Fruit fly (Drosophila melanogaster): ENCODE measurements around the gene Mtr4.
A peak's percentile ranks its signal among the peaks of the same experiment; 100 is the strongest.

The Mtr4 gene

dm6 chr2L:15746600-15747393 lies 5.3 kb upstream of the Mtr4 start (continued):
- peak; percentile 74 for TF ChIP-seq Ada2b (GFP tag; IDR thresholded peaks at IDR 0.05)
- TF ChIP-seq phol (tag; optimal IDR thresholded peaks at IDR 0.05): peak; percentile 96
- no peak for TF ChIP-seq eyg (GFP tag; optimal IDR thresholded peaks at IDR 0.05)
- TF ChIP-seq sug (tag; optimal IDR thresholded peaks at IDR 0.05): peak; percentile 92
- no peak for TF ChIP-seq CG9876 (GFP tag; optimal IDR thresholded peaks at IDR 0.05)
- TF ChIP-seq CG4424 (GFP tag; optimal IDR thresholded peaks at IDR 0.05): peak; percentile 93
- peak; percentile 54; the same call in 1 of the 2 replicates for TF ChIP-seq E2f2 (GFP tag; IDR thresholded peaks at IDR 0.05)
- TF ChIP-seq Vsx1 (GFP tag; optimal IDR thresholded peaks at IDR 0.05): peak; percentile 79
- no peak for TF ChIP-seq D (optimal IDR thresholded peaks at IDR 0.05)
- peak; percentile 93 for TF ChIP-seq D (GFP tag; optimal IDR thresholded peaks at IDR 0.05)
- TF ChIP-seq CG9437 (GFP tag; optimal IDR thresholded peaks at IDR 0.05): peak; percentile 95
- no peak for TF ChIP-seq Doc2 (GFP tag; IDR thresholded peaks at IDR 0.05)
- TF ChIP-seq fu2 (GFP tag; optimal IDR thresholded peaks at IDR 0.05): peak; percentile 4
- TF ChIP-seq CG15479 (GFP tag; optimal IDR thresholded peaks at IDR 0.05): no peak
- TF ChIP-seq bbx (GFP tag; IDR thresholded peaks at IDR 0.05; ENCODE audit: partially characterized antibody): peak; percentile 29
- TF ChIP-seq grn (GFP tag; optimal IDR thresholded peaks at IDR 0.05): no peak
- no peak for TF ChIP-seq CG2129 (GFP tag; IDR thresholded peaks at IDR 0.05; ENCODE audit: partially characterized antibody)
- peak; percentile 95 for TF ChIP-seq CG12391 (tag; optimal IDR thresholded peaks at IDR 0.05)
- peak; percentile 94 for TF ChIP-seq CG10543 (GFP tag; optimal IDR thresholded peaks at IDR 0.05)
- peak; percentile 79 for TF ChIP-seq Dbx (GFP tag; IDR thresholded peaks at IDR 0.05)
- no peak for TF ChIP-seq maf-S (GFP tag; optimal IDR thresholded peaks at IDR 0.05)
- TF ChIP-seq CG14965 (GFP tag; optimal IDR thresholded peaks at IDR 0.05; ENCODE audit: borderline replicate concordance): no peak
- TF ChIP-seq CG11093 (GFP tag; IDR thresholded peaks at IDR 0.05): peak; percentile 65; the same call in 1 of the 3 replicates
- peak; percentile 18 for TF ChIP-seq Mes4 (GFP tag; optimal IDR thresholded peaks at IDR 0.05)
- peak; percentile 94 for TF ChIP-seq Meics (GFP tag; optimal IDR thresholded peaks at IDR 0.05)
- peak; percentile 89 for TF ChIP-seq row (GFP tag; IDR thresholded peaks at IDR 0.05)
- no peak for TF ChIP-seq nerfin-2 (GFP tag; IDR thresholded peaks at IDR 0.05; ENCODE audit: partially characterized antibody)
- peak; percentile 87 for TF ChIP-seq caup (GFP tag; optimal IDR thresholded peaks at IDR 0.05; ENCODE audit: severe bottlenecking)
- peak; percentile 44 for TF ChIP-seq HLH54F (GFP tag; optimal IDR thresholded peaks at IDR 0.05)
- TF ChIP-seq pho (GFP tag; optimal IDR thresholded peaks at IDR 0.05): peak; percentile 1
- peak; percentile 86 for TF ChIP-seq fd3F (GFP tag; optimal IDR thresholded peaks at IDR 0.05)
- TF ChIP-seq ham (GFP tag; IDR thresholded peaks at IDR 0.05): no peak
- TF ChIP-seq CG13624 (GFP tag; optimal IDR thresholded peaks at IDR 0.05): no peak
- TF ChIP-seq fd102C (GFP tag; optimal IDR thresholded peaks at IDR 0.05): no peak
- peak; percentile 94 for TF ChIP-seq CG10979 (tag; optimal IDR thresholded peaks at IDR 0.05)
- TF ChIP-seq CG12219 (GFP tag; optimal IDR thresholded peaks at IDR 0.05): peak; percentile 58
- peak; percentile 74 for TF ChIP-seq CG5180 (GFP tag; optimal IDR thresholded peaks at IDR 0.05)
- TF ChIP-seq lov (optimal IDR thresholded peaks at IDR 0.05): no peak
- TF ChIP-seq lov (GFP tag; IDR thresholded peaks at IDR 0.05): 0 out of 3 replicates have a peak, but pooled peaks have one; percentile 41
- peak; percentile 79 for TF ChIP-seq CG32767 (GFP tag; IDR thresholded peaks at IDR 0.05)
- no peak for TF ChIP-seq Lim3 (GFP tag; IDR thresholded peaks at IDR 0.05)
- peak; percentile 96 for TF ChIP-seq CG2712 (tag; optimal IDR thresholded peaks at IDR 0.05)
- peak; percentile 72 for TF ChIP-seq scrt (GFP tag; optimal IDR thresholded peaks at IDR 0.05)
- TF ChIP-seq CG4360 (GFP tag; IDR thresholded peaks at IDR 0.05): peak; percentile 45
- peak; percentile 97 for TF ChIP-seq CG14710 (tag; optimal IDR thresholded peaks at IDR 0.05)
- no peak for TF ChIP-seq hb (GFP tag; IDR thresholded peaks at IDR 0.05; ENCODE audit: partially characterized antibody)
- TF ChIP-seq Blimp-1 (GFP tag; optimal IDR thresholded peaks at IDR 0.05): peak; percentile 89
- peak; percentile 51 for TF ChIP-seq Adf1 (GFP tag; IDR thresholded peaks at IDR 0.05)
- TF ChIP-seq CG10431 (GFP tag; optimal IDR thresholded peaks at IDR 0.05): peak; percentile 83
